Worm (Caenorhabditis elegans) whole organism, dauer: Measurements from ENCODE around the gene Y51A2D.8.

Experiments
- unc-62 ChIP-seq: sonication (generic microtip); optimal IDR thresholded peaks from 2 replicates; lab custom pipeline; 2017; ENCODE audit warnings: missing biosample characterization, missing genetic modification reagents, missing genetic modification characterization

Gene Y51A2D.8

ce11 chrV:18565621-18566020 lies 12.0 kb upstream of the Y51A2D.8 start:
- TF ChIP-seq unc-62 (GFP tag; lab: Kevin White, UChicago) = no peak

DNA sequence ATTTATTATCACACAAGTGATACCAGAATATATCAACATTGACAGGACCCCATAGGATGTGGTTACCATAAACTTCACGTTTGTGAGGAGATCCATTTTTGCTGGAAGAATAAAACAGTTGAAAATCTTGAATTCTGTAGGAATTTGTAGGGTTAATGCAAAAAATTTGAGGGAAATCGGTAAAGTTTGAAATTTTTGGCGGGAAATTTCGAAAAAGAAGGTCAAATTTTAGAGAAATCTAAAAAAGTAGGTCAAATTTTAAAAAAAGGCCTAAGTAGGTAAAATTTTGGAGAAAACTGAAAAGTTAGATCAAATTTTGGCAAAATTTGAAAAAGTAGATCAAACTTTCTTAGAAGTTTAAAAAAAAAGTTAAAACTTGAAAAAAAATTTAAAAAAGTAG lies 11.1 kb upstream of the Y51A2D.8 start, which contains the start of gene srg-34:
TSS of gene srg-34 (minus strand) at position 101 of the 400 bp plus-strand sequence.
- no peak for TF ChIP-seq unc-62 (GFP tag; lab: Kevin White, UChicago)

- no peak for TF ChIP-seq unc-62 (GFP tag; lab: Kevin White, UChicago)
Measured at ce11 chrV:18560944-18561343, 7.3 kb upstream of the Y51A2D.8 start.

ce11 chrV:18560188-18560587 lies 6.5 kb upstream of the Y51A2D.8 start, which contains the start of gene ttr-26:
ttr-26 (minus strand) TSS chrV:18560288.
- no peak for TF ChIP-seq unc-62 (GFP tag; lab: Kevin White, UChicago)

DNA sequence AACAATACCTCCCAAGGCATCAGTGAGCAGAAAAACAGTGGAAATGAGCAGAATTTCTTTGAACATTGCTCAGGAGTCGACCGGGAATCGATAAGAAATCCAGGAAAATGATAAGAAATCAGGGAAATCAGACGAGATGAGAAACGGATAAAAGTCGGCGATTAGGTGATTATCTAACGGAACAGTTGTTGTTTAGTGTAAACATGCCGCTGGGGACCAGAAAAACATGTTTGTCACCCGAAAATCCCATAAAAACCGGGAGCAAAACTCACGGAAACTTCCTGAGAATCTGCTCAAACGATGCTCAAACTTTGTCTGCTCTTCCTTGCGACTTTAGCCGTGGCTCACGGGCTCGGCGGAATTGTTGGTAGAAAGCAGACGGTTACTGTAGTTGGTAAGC lies 2.8 kb upstream of the Y51A2D.8 start, which contains the start of the genes ttr-24 and ttr-25:
TSS of gene ttr-24 (minus strand) at position 156 of the 400 bp plus-strand sequence.
TSS of gene ttr-25 (plus strand) at position 227 of the 400 bp plus-strand sequence.
- no peak for TF ChIP-seq unc-62 (GFP tag; lab: Kevin White, UChicago)

- TF ChIP-seq unc-62 (GFP tag; lab: Kevin White, UChicago) = no peak
Measured at ce11 chrV:18536015-18536414, 17.6 kb downstream of the Y51A2D.8 start.

ce11 chrV:18533606-18534005 lies 20.0 kb downstream of the Y51A2D.8 start, which contains the start of gene ints-5:
ints-5 (plus strand) TSS chrV:18533953.
- no peak for TF ChIP-seq unc-62 (GFP tag; lab: Kevin White, UChicago)

ce11 chrV:18524460-18524859 lies 29.2 kb downstream of the Y51A2D.8 start, which contains the start of gene hmit-1.2:
hmit-1.2 (plus strand) TSS chrV:18524760.
- TF ChIP-seq unc-62 (GFP tag; lab: Kevin White, UChicago) = no peak

- TF ChIP-seq unc-62 (GFP tag; lab: Kevin White, UChicago) = no peak
Measured at ce11 chrV:18516496-18516895, 37.2 kb downstream of the Y51A2D.8 start, which contains the start of gene hmit-1.1. hmit-1.1 (plus strand) TSS chrV:18516789.

ce11 chrV:18511847-18512246 lies 41.8 kb downstream of the Y51A2D.8 start:
- TF ChIP-seq unc-62 (GFP tag; lab: Kevin White, UChicago) = no peak

DNA sequence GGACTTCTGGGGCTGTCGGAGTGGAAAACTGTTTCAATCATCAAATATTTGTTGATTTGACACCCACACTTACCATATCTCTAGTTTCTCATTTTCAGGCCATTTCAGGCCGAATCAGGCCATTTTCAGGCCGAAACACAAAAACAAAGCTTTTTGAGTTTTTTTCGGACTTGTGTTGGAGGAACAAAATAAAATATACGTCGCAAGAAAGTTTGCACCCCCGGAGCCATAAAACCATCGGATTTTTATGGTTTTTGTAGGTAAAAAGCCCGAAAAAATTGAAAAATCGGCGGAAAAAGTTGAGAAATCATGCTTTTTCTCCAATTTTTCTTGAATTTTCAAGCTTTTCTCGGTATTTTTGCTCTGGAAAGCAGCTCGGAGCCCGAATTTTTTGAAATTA lies 45.1 kb downstream of the Y51A2D.8 start, which contains the start of gene Y51A2D.1:
TSS of gene Y51A2D.1 (plus strand) at position 301 of the 400 bp plus-strand sequence.
- no peak for TF ChIP-seq unc-62 (GFP tag; lab: Kevin White, UChicago)

DNA sequence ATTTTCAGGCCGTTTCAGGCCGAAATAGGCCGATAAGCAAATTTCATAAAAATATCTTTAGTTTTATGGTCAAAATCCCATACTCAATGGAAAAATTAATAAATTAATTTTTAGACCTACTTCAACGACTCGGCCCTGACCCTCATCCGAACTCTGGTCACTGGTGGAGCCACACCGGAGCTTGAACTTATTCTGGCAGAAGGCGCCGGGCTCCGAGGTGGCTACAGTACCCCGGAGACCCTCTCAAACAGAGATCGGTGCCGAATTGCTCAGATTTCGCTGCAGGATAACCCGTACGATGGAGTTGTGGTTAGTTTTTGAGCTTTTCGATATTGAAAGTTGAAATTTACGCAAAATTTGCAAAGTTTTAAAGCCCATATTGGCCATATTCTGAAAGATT lies 46.9 kb downstream of the Y51A2D.8 start:
- no peak for TF ChIP-seq unc-62 (GFP tag; lab: Kevin White, UChicago)

ce11 chrV:18504610-18505009 lies 49.0 kb downstream of the Y51A2D.8 start:
- TF ChIP-seq unc-62 (GFP tag; lab: Kevin White, UChicago) = no peak
